Fruit fly (Drosophila melanogaster) whole organism, wandering third instar larva: ENCODE results near the gene CG17996.

Experiments used
- GATAd ChIP-seq: sonication (Bioruptor generic); optimal IDR thresholded peaks from 2 replicates; lab custom pipeline; 2016; ENCODE audit warnings: missing biosample characterization, missing genetic modification characterization
- HLH106 ChIP-seq: fragments of 200-800 bp; optimal IDR thresholded peaks from 3 replicates; lab custom pipeline; 2019; ENCODE audit warnings: missing biosample characterization, mild to moderate bottlenecking, missing genetic modification characterization, moderate library complexity
- Hr83 ChIP-seq: fragments of 200-300 bp; sonication (Bioruptor generic); optimal IDR thresholded peaks from 2 replicates; lab custom pipeline; 2016; ENCODE audit warnings: missing biosample characterization, mild to moderate bottlenecking, missing genetic modification characterization, moderate library complexity; ENCODE audit not compliant: poor library complexity, severe bottlenecking
- Jra ChIP-seq: sonication (Bioruptor generic); optimal IDR thresholded peaks from 2 replicates; lab custom pipeline; 2016; ENCODE audit warnings: missing biosample characterization, missing genetic modification characterization
- Mio ChIP-seq: sonication (Bioruptor generic); optimal IDR thresholded peaks from 2 replicates; lab custom pipeline; 2016; ENCODE audit warnings: missing biosample characterization, missing genetic modification characterization
- OdsH ChIP-seq: fragments of 200-800 bp; sonication (Bioruptor generic); optimal IDR thresholded peaks from 2 replicates; lab custom pipeline; 2016; ENCODE audit warnings: missing biosample characterization, mild to moderate bottlenecking, missing genetic modification characterization
- Sp1 ChIP-seq: fragments of 200-800 bp; sonication (Bioruptor generic); optimal IDR thresholded peaks from 3 replicates; lab custom pipeline; 2019; ENCODE audit warnings: missing biosample characterization, mild to moderate bottlenecking, missing genetic modification characterization, moderate library complexity
- Vsx2 ChIP-seq: fragments of 200-300, 225-300 bp; sonication (Bioruptor generic); optimal IDR thresholded peaks from 2 replicates; lab custom pipeline; 2018; ENCODE audit warnings: missing biosample characterization, missing genetic modification characterization; ENCODE audit not compliant: partially characterized antibody
- h ChIP-seq: fragments of 200-800 bp; sonication (Bioruptor generic); optimal IDR thresholded peaks from 3 replicates; lab custom pipeline; 2016; ENCODE audit warnings: missing biosample characterization, mild to moderate bottlenecking, missing genetic modification characterization
- jim ChIP-seq: fragments of 175-275, 200-325 bp; sonication (Bioruptor generic); optimal IDR thresholded peaks from 2 replicates; lab custom pipeline; 2016; ENCODE audit warnings: missing biosample characterization, mild to moderate bottlenecking, missing genetic modification characterization
- pan ChIP-seq: fragments of >200 bp; optimal IDR thresholded peaks from 2 replicates; lab custom pipeline; 2017
- woc ChIP-seq: sonication (Bioruptor generic); optimal IDR thresholded peaks from 2 replicates; lab custom pipeline; 2016; ENCODE audit warnings: missing biosample characterization, mild to moderate bottlenecking, missing genetic modification characterization

- TF ChIP-seq Sp1 (GFP tag; lab: Kevin White, UChicago): no peak
- TF ChIP-seq pan (lab: Kevin White, UChicago): no peak
- TF ChIP-seq Hr83: no peak
- TF ChIP-seq jim (GFP tag; lab: Kevin White, UChicago): no peak
- TF ChIP-seq GATAd: no peak
- TF ChIP-seq h (GFP tag; lab: Kevin White, UChicago): no peak
- no peak for TF ChIP-seq HLH106
- TF ChIP-seq OdsH (GFP tag; lab: Kevin White, UChicago): no peak
- no peak for TF ChIP-seq Vsx2 (GFP tag; lab: Kevin White, UChicago)
- no peak for TF ChIP-seq woc (GFP tag; lab: Kevin White, UChicago)
- TF ChIP-seq Mio (GFP tag; lab: Kevin White, UChicago): no peak
- no peak for TF ChIP-seq Jra (GFP tag; lab: Kevin White, UChicago)
Observed at dm6 chr2L:16729556-16729955, 1.3 kb downstream of the CG17996 start, which contains the start of gene Tsen2.
